Worm (Caenorhabditis elegans): Measurements from ENCODE around the gene srsx-30.

Gene srsx-30

DNA sequence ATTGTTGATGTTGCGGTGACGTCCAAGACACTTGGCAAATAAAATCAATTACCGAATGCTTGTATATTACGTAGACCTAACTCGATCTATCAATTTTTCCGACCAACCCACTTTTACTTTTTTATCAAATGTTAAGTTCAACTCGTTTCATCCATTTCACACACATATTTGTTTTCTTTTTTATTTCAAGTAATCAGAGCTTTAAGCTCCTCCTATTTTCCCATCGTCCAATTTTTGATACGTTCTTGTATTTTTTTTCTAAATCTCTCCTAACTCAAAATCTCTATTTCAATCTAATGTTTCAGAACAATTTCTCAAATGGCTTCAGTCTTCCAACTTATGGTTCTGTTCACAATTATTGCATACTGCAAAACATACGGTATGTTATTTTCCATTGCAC, 39.8 kb downstream of the srsx-30 start, which contains the start of gene ZK856.6:
TSS of gene ZK856.6 (plus strand) at position 301 of the 400 bp plus-strand sequence.
- TF ChIP-seq unc-55 (GFP tag; optimal IDR thresholded peaks at IDR 0.05), result no peak
- TF ChIP-seq ceh-30 (tag; optimal IDR thresholded peaks at IDR 0.05), result no peak
- TF ChIP-seq nfya-1 (tag; optimal IDR thresholded peaks at IDR 0.05), result no peak
- TF ChIP-seq ceh-9 (tag; optimal IDR thresholded peaks at IDR 0.05), result no peak
- TF ChIP-seq T23F11.4 (GFP tag; optimal IDR thresholded peaks at IDR 0.05), result no peak
- no peak for TF ChIP-seq K02D7.2 (tag; optimal IDR thresholded peaks at IDR 0.05)
- TF ChIP-seq ama-1 (optimal IDR thresholded peaks at IDR 0.05), result no peak
- no peak for TF ChIP-seq npax-4 (tag; optimal IDR thresholded peaks at IDR 0.05)

DNA sequence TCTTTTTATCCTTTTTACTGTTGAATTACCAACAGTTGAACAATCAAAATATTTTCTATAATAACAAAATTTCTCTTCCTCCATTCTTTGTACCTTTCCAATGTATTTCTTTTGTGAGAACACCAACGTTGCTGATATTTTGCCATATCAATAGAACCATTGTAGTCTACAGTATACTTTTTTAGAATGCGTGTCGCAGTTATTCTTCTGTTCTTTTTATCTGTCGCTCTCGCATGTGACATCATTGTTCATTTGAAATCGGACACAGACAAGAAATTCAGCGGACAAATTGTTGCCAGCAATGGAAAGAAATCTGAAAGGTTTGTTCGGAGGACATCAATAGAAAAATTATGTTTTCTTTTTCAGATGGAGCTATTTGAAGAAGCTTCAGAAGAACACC, 43.3 kb downstream of the srsx-30 start, which contains the start of gene ZK856.7:
TSS of gene ZK856.7 (plus strand) at position 186 of the 400 bp plus-strand sequence.
- no peak for TF ChIP-seq ceh-2 (tag; optimal IDR thresholded peaks at IDR 0.05)
- no peak for TF ChIP-seq nhr-232 (tag; optimal IDR thresholded peaks at IDR 0.05)

DNA sequence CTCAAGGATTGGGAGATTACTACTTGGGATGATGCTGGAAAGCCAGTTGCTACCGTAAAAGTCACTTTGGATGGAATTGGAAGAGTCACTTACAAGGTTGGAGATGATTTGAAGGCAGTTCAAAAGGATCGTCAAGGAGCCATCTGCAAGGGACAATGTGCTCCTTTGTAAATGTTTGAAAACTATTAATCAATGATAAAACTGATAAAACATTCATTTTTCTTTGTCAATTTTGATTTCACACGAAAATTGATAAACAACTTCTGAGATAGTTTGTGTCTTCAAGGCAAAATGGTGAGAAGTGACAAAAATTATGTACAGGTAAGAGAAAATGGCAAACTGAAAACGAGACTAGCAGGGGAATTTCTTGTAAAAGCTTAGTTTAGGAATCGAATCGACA, 43.7 kb downstream of the srsx-30 start:
- TF ChIP-seq ceh-22 (tag; optimal IDR thresholded peaks at IDR 0.05), result no peak
- no peak for TF ChIP-seq hlh-6 (tag; optimal IDR thresholded peaks at IDR 0.05)
- TF ChIP-seq ceh-6 (GFP tag; optimal IDR thresholded peaks at IDR 0.05), result no peak
- no peak for TF ChIP-seq mec-3 (tag; optimal IDR thresholded peaks at IDR 0.05; ENCODE audit: borderline replicate concordance)
- TF ChIP-seq ceh-30 (tag; optimal IDR thresholded peaks at IDR 0.05), result no peak
- no peak for TF ChIP-seq tbx-2 (tag; optimal IDR thresholded peaks at IDR 0.05)
- no peak for TF ChIP-seq pha-2 (tag; optimal IDR thresholded peaks at IDR 0.05)
- TF ChIP-seq C08G9.2 (tag; optimal IDR thresholded peaks at IDR 0.05), result no peak
- no peak for TF ChIP-seq che-1 (tag; optimal IDR thresholded peaks at IDR 0.05)
- no peak for TF ChIP-seq ceh-31 (tag; optimal IDR thresholded peaks at IDR 0.05)
- TF ChIP-seq fax-1 (tag; optimal IDR thresholded peaks at IDR 0.05), result no peak

DNA sequence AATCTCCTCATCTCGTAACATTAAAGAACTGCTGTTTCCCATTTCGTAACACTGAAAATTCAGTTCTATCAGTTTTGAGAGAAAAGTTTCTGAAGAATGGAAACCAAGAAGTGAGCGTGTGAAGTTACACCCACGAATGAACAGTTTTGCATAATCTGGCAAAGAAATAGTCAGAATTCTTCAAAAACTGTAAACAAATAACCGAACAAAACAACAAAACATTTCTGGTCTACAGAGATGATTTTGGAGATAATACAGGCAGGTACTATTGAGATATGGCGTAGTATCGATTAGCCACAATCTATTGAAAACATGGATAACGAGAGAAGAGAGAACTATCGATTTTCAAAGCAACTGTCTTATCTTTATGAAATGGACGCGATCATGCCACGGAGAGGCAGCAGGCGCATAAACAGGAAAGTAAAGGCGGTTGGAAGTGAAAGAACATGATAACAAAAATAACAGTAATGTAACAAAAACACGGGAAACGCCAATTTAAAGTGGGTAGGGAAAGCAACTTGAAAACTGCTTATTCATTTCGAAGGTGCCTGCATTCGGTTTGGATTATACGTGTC, 44.9 kb downstream of the srsx-30 start, which contains the start of gene chpf-1:
TSS of gene chpf-1 (minus strand) at position 51 of the 575 bp plus-strand sequence.
- TF ChIP-seq odd-2 (tag; optimal IDR thresholded peaks at IDR 0.05) (no peak), elt-2 (tag; optimal IDR thresholded peaks at IDR 0.05) (peak; percentile 41), ets-4 (tag; optimal IDR thresholded peaks at IDR 0.05) (no peak), Y22D7AL.16 (tag; optimal IDR thresholded peaks at IDR 0.05) (no peak), K09A11.1 (tag; optimal IDR thresholded peaks at IDR 0.05; ENCODE audit: insufficient read depth) (no peak), dve-1 (tag; optimal IDR thresholded peaks at IDR 0.05) (no peak)

DNA sequence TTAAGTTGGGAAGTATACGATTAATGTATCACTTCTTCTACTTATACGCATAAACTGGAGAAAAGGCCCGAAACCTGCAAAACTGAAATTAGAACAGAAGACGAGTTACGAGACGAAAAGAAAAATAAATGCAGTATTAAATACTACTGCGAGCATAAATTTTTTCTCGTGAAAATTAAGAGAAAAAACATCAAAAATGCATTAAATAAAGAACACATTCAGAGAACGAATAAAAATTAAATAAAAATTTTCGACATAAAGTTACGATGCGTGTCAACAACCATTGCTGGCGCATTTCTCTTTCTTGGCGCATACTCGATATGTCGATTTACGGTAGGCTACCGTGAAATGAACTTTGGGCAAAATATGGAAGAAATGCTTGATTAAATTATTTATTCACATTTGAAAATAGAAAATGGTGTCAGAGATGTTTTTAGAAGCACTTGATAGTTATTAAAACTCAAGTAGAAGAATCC, 46.3 kb downstream of the srsx-30 start, which contains the start of the genes ZK856.19 and ZK856.11:
TSS of gene ZK856.19 (minus strand) at position 51 of the 476 bp plus-strand sequence.
TSS of gene ZK856.11 (minus strand) at position 76 of the 476 bp plus-strand sequence.
- TF ChIP-seq F13H6.1 (tag; optimal IDR thresholded peaks at IDR 0.05) (no peak), ttx-3 (tag; optimal IDR thresholded peaks at IDR 0.05) (no peak), unc-42 (tag; optimal IDR thresholded peaks at IDR 0.05) (peak; percentile 20), ceh-30 (tag; optimal IDR thresholded peaks at IDR 0.05) (no peak), nfya-1 (tag; optimal IDR thresholded peaks at IDR 0.05) (peak; percentile 21)

DNA sequence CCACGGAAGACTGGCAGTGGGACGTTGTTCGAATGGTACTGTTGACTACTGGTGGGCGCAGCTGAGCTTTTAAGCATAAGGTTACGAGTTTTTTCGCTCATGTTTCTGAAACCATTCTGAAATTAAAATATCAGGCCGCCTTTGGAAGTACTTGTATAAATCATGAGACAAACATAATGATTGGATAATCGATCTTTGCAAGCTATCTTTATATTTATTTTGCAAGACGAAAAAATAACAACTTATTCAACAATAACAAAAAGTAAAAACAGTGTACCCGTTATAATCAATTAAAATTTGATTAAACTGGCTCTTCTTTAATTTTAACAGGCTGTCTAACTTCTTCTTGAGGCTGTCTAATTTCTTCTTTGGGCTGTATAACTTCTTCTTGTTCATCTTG, 46.9 kb downstream of the srsx-30 start, which contains the start of gene ZK856.16:
TSS of gene ZK856.16 (minus strand) at position 101 of the 400 bp plus-strand sequence.
- TF ChIP-seq rnt-1 (tag; optimal IDR thresholded peaks at IDR 0.05), result no peak
- TF ChIP-seq fkh-6 (tag; optimal IDR thresholded peaks at IDR 0.05), result no peak
- TF ChIP-seq fkh-10 (GFP tag; optimal IDR thresholded peaks at IDR 0.05), result no peak
- TF ChIP-seq ets-4 (tag; optimal IDR thresholded peaks at IDR 0.05), result no peak
- TF ChIP-seq elt-4 (tag; optimal IDR thresholded peaks at IDR 0.05), result no peak
- no peak for TF ChIP-seq tbx-7 (tag; optimal IDR thresholded peaks at IDR 0.05)
- TF ChIP-seq ceh-9 (tag; optimal IDR thresholded peaks at IDR 0.05), result no peak
- TF ChIP-seq fax-1 (tag; optimal IDR thresholded peaks at IDR 0.05), result no peak
- no peak for TF ChIP-seq pag-3 (tag; optimal IDR thresholded peaks at IDR 0.05; ENCODE audit: borderline replicate concordance)
- no peak for TF ChIP-seq madf-2 (tag; optimal IDR thresholded peaks at IDR 0.05)
- TF ChIP-seq hlh-6 (tag; optimal IDR thresholded peaks at IDR 0.05), result no peak
- TF ChIP-seq ceh-22 (tag; optimal IDR thresholded peaks at IDR 0.05), result no peak
- no peak for TF ChIP-seq dmd-4 (tag; optimal IDR thresholded peaks at IDR 0.05; ENCODE audit: borderline replicate concordance)
- no peak for TF ChIP-seq nfya-1 (tag; optimal IDR thresholded peaks at IDR 0.05)
